Worm (Caenorhabditis elegans) whole organism, mixed stage, embryonic: ENCODE measurements around the gene gcy-3.

Experiments
- elt-1 ChIP-seq: sonication (generic microtip); optimal IDR thresholded peaks from 2 replicates; lab custom pipeline; 2017; ENCODE audit warnings: missing genetic modification characterization, mild to moderate bottlenecking, missing compliant biosample characterization, antibody characterized with exemption, moderate library complexity, borderline replicate concordance; ENCODE audit not compliant: insufficient read depth
- ham-2 ChIP-seq: fragments of 200-800 bp; sonication (Bioruptor generic); optimal IDR thresholded peaks from 2 replicates; lab custom pipeline; 2018; ENCODE audit warnings: mild to moderate bottlenecking, missing genetic modification characterization, missing compliant biosample characterization
- lsy-2 ChIP-seq: fragments of 150-350 bp; optimal IDR thresholded peaks from 2 replicates; lab custom pipeline; 2014; ENCODE audit warnings: missing biosample characterization, missing genetic modification characterization
- mab-5 ChIP-seq: fragments of 150-350 bp; optimal IDR thresholded peaks from 2 replicates; lab custom pipeline; 2014; ENCODE audit warnings: missing biosample characterization, missing genetic modification characterization
- nhr-28 ChIP-seq: fragments of 150-350 bp; optimal IDR thresholded peaks from 2 replicates; lab custom pipeline; 2014; ENCODE audit warnings: missing biosample characterization, missing genetic modification characterization
- nhr-76 ChIP-seq: sonication (generic microtip); optimal IDR thresholded peaks from 2 replicates; lab custom pipeline; 2017; ENCODE audit warnings: missing biosample characterization, missing genetic modification characterization
- pha-4 ChIP-seq: fragments of 150-350 bp; optimal IDR thresholded peaks from 2 replicates; lab custom pipeline; 2018; ENCODE audit warnings: missing biosample characterization, missing genetic modification reagents, missing genetic modification characterization
- sem-2 ChIP-seq: fragments of 200-800 bp; sonication (Bioruptor generic); optimal IDR thresholded peaks from 2 replicates; lab custom pipeline; 2018; ENCODE audit warnings: mild to moderate bottlenecking, missing genetic modification characterization, missing compliant biosample characterization
- ztf-11 ChIP-seq: fragments of 150-350 bp; optimal IDR thresholded peaks from 2 replicates; lab custom pipeline; 2014; ENCODE audit warnings: missing biosample characterization, missing genetic modification characterization

DNA sequence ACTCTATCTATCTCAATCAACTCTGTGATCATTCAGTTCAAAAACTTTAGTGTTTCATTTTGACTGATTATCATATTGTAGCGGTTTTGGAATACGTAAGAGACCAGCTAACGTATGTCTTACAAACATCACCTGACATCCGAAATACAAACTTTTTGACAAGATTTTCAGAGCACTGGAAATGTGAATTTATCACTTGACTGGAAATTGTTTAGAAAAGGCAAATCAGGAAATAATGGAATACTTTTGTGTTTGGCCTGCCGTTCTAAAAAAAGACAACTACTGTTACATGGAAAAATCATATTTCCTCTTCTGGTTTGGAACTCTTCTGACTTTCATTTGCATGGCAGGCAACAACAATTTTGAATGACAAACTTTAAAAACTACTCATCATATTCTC is 44.5 kb upstream of the gcy-3 start, which contains the start of gene F35H8.12:
- TF ChIP-seq pha-4 (tag; lab: Kevin White, UChicago) = no peak
- TF ChIP-seq elt-1 (tag; lab: Kevin White, UChicago) = no peak
- TF ChIP-seq mab-5 (tag; lab: Kevin White, UChicago) = no peak
- no peak for TF ChIP-seq sem-2 (GFP tag; lab: Kevin White, UChicago)
- no peak for TF ChIP-seq ztf-11 (tag; lab: Kevin White, UChicago)
- TF ChIP-seq nhr-28 = no peak
- no peak for TF ChIP-seq ham-2 (GFP tag; lab: Kevin White, UChicago)
- TF ChIP-seq lsy-2 (tag; lab: Kevin White, UChicago) = no peak
- TF ChIP-seq nhr-76 = no peak
